Worm (Caenorhabditis elegans) whole organism, mixed stage, embryonic: ENCODE data around the gene T08G5.15.

ENCODE experiments used
- nhr-237 ChIP-seq: fragments of 150-350 bp; optimal IDR thresholded peaks from 2 replicates; lab custom pipeline; 2014; ENCODE audit warnings: missing biosample characterization, missing genetic modification characterization
- nhr-28 ChIP-seq: fragments of 150-350 bp; optimal IDR thresholded peaks from 2 replicates; lab custom pipeline; 2014; ENCODE audit warnings: missing biosample characterization, missing genetic modification characterization
- nhr-76 ChIP-seq: sonication (generic microtip); optimal IDR thresholded peaks from 2 replicates; lab custom pipeline; 2017; ENCODE audit warnings: missing biosample characterization, missing genetic modification characterization
- pha-4 ChIP-seq: fragments of 150-350 bp; optimal IDR thresholded peaks from 2 replicates; lab custom pipeline; 2018; ENCODE audit warnings: missing biosample characterization, missing genetic modification reagents, missing genetic modification characterization
- snpc-4 ChIP-seq: fragments of 150-350 bp; optimal IDR thresholded peaks from 2 replicates; lab custom pipeline; 2014; ENCODE audit warnings: missing biosample characterization, missing genetic modification characterization
- unc-62 ChIP-seq: fragments of 150-350 bp; optimal IDR thresholded peaks from 2 replicates; lab custom pipeline; 2014; ENCODE audit warnings: missing biosample characterization, missing genetic modification reagents, missing genetic modification characterization

- TF ChIP-seq pha-4 (tag; lab: Kevin White, UChicago) (no peak), unc-62 (GFP tag; lab: Kevin White, UChicago) (no peak), nhr-237 (tag; lab: Kevin White, UChicago) (no peak), nhr-76 (tag; lab: Kevin White, UChicago) (no peak), nhr-28 (tag; lab: Kevin White, UChicago) (no peak), snpc-4 (no peak)
Measured at ce11 chrV:14005812-14006211, 17.2 kb downstream of the T08G5.15 start, which contains the start of gene ric-7.
